Fruit fly (Drosophila melanogaster): Measurements from ENCODE around the gene eIF4E5.

dm6 chr3L:7854752-7855454 is 39.8 kb upstream of the eIF4E5 start:
- TF ChIP-seq CG8478 (optimal IDR thresholded peaks at IDR 0.05) (no peak), CTCF (optimal IDR thresholded peaks at IDR 0.05) (peak in 1 of 2 experiments; percentile 5)

Data from S2 (cell line).